Worm (Caenorhabditis elegans): ENCODE results near the gene C07D10.1.

ce11 chrII:7358489-7358943 is 40.3 kb upstream of the C07D10.1 start, which contains the start of gene insc-1:
- TF ChIP-seq hsf-1 (GFP tag; IDR thresholded peaks at IDR 0.05) (no peak), dpl-1 (GFP tag; optimal IDR thresholded peaks at IDR 0.05) (no peak), efl-1 (GFP tag; optimal IDR thresholded peaks at IDR 0.05) (no peak), F39B2.1 (GFP tag; IDR thresholded peaks at IDR 0.05) (no peak), B0035.1 (tag; optimal IDR thresholded peaks at IDR 0.05) (no peak), lag-1 (GFP tag; IDR thresholded peaks at IDR 0.05) (no peak), fkh-3 (tag; optimal IDR thresholded peaks at IDR 0.05) (no peak), ceh-91 (GFP tag; IDR thresholded peaks at IDR 0.05) (no peak), F10E7.11 (tag; optimal IDR thresholded peaks at IDR 0.05) (no peak), nhr-80 (tag; optimal IDR thresholded peaks at IDR 0.05) (no peak), F55B11.4 (tag; optimal IDR thresholded peaks at IDR 0.05; ENCODE audit: borderline replicate concordance, insufficient read depth) (no peak)
